Worm (Caenorhabditis elegans): ENCODE measurements around the gene C07A9.5.

- no peak for TF ChIP-seq snpc-4 (tag; optimal IDR thresholded peaks at IDR 0.05)
- TF ChIP-seq flh-1 (GFP tag; optimal IDR thresholded peaks at IDR 0.05): no peak
- TF ChIP-seq elt-3 (tag; optimal IDR thresholded peaks at IDR 0.05): no peak
- no peak for TF ChIP-seq nhr-28 (tag; optimal IDR thresholded peaks at IDR 0.05)
- no peak for TF ChIP-seq nhr-237 (tag; optimal IDR thresholded peaks at IDR 0.05)
- TF ChIP-seq blmp-1 (tag; optimal IDR thresholded peaks at IDR 0.05): no peak
- no peak for TF ChIP-seq pha-4 (tag; optimal IDR thresholded peaks at IDR 0.05)
Measured at ce11 chrIII:9666668-9667067, 16.0 kb downstream of the C07A9.5 start.
